Worm (Caenorhabditis elegans): Measurements from ENCODE around the gene Y41G9A.17.

Gene Y41G9A.17

DNA sequence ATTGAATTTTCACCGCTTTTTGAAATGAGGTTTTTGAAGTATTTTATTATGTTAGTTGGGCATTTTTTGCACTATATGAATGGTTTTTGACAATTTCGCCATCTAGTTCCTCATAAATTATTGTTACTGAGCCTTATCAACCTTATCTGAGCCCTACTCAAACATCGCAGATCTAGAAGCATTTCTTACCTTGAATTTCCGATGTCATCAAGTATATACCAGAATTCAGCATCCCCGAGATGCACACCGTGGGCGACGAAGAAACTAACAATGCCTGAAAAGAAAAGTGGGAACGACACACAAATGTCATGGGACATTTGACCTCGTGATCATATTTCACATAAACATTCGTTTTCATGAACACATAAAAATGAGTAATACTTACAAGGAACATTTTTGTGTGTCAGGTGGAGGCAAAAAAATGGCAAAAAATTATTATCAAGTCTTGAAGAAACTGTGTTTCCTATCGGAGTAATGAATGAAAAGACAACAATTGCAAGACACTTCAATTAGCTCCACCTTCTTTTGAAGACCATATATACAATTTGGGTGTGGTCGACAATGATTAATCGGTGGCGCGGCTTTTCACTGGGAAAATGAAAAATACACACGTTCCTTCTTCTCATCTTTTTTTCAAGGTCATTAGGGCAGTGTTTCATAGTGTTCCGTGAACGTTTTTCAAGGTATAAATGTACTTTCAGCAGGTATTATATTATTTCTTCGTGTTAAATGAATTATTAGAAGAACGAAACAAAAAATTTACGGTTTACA lies 27.1 kb downstream of the Y41G9A.17 start:
- no peak for TF ChIP-seq dao-5 (tag; optimal IDR thresholded peaks at IDR 0.05)
- no peak for TF ChIP-seq him-1 (tag; optimal IDR thresholded peaks at IDR 0.05)
- no peak for TF ChIP-seq W03F9.2 (tag; optimal IDR thresholded peaks at IDR 0.05)

DNA sequence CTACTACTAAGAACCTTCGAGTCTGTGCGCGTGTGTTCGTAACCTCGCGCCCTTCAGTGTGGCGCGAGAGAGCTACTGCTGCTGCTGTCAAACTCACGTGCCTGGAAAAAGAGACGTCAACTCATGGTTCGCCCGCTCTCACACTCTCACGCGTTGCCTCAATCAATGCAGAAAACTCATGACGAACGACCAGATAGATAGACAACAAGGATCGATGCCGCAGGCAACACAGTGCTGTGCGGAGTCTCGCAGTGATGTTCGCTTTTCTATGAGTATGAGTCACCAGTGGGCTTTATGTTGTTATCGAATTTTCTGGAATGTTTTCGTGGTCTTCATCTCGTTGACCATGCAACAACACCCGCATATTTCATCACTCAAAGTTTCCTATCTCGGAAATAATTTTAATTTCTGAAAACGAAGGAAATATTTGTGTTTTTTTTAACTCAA lies 28.0 kb downstream of the Y41G9A.17 start:
- no peak for TF ChIP-seq dao-5 (tag; optimal IDR thresholded peaks at IDR 0.05)
- peak; percentile 73 for TF ChIP-seq him-1 (tag; optimal IDR thresholded peaks at IDR 0.05)
- peak; percentile 53 for TF ChIP-seq W03F9.2 (tag; optimal IDR thresholded peaks at IDR 0.05)

DNA sequence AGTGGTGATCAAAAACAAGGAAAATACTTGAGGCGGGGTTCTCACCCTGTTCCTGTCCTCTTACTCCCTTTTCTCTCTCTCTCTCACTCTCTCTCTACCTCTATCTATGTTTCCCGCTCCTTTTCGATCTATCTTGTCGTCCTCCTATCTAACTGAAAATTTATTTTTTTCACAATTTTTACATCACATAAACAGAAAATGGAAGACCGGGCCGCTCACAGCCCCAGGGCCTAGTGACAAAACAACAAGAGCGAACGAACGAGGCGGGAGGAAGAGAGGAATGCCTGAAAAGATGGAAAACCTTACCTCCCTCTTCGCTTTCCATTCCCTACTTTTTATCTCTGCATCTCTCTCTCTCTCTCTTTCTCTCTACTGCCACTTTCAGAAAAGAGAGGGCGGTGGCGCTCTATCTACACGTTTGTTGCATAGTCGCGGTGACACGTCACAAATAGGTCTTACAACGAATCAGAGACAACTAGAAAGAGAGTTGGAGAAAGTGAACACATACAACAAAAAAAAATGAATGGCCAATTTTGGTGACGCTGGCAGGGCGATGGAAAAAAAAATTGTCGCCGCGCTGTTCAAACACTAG lies 28.7 kb downstream of the Y41G9A.17 start:
- TF ChIP-seq W03F9.2 (tag; optimal IDR thresholded peaks at IDR 0.05) = no peak
- no peak for TF ChIP-seq dao-5 (tag; optimal IDR thresholded peaks at IDR 0.05)
- no peak for TF ChIP-seq him-1 (tag; optimal IDR thresholded peaks at IDR 0.05)

DNA sequence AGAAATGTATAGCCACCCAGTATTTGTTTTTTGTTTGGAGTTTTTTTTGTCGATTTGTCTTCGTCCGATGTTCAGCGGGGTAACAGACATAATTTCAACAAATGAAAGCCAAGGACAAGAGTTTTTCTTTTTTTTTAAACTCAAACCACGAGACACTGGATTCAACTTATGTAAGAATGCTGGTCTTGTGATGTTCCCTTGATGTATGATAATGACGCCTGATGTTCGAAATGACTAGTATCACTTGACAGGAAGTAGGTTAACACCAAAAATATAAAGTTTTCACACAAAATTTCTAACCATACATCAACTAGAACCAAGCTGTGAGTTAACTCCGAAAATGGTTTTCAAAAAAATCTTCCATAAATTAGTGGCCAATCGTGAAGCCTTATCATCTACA lies 29.3 kb downstream of the Y41G9A.17 start:
- TF ChIP-seq dao-5 (tag; optimal IDR thresholded peaks at IDR 0.05) (no peak), W03F9.2 (tag; optimal IDR thresholded peaks at IDR 0.05) (no peak), him-1 (tag; optimal IDR thresholded peaks at IDR 0.05) (no peak)

DNA sequence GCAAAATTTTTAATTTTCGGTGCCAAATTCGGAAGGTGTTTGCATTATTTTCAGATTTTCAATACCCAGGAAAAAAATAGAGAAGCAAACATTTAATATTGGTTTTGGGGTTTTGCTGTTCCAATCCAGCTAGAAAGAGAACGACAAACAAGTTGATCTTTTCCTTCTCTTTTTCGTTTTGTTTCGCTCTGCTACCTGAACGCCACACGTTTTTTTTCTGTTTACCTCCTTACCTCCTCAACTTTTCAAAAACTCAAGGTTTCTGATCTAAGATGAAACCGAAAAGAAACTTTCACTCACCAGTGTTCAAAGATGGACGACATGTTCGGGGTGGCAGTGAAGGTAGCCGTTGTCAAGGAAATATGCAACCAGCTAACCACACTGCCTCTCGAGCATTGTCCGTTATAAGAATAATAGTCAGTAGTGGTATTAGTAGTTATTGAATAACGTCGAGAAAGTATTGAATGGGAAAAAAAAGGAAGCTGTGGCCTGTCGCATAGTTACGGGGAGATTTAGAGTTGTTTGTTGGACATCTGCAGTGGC lies 30.0 kb downstream of the Y41G9A.17 start:
- TF ChIP-seq dao-5 (tag; optimal IDR thresholded peaks at IDR 0.05) = no peak
- TF ChIP-seq W03F9.2 (tag; optimal IDR thresholded peaks at IDR 0.05) = no peak

DNA sequence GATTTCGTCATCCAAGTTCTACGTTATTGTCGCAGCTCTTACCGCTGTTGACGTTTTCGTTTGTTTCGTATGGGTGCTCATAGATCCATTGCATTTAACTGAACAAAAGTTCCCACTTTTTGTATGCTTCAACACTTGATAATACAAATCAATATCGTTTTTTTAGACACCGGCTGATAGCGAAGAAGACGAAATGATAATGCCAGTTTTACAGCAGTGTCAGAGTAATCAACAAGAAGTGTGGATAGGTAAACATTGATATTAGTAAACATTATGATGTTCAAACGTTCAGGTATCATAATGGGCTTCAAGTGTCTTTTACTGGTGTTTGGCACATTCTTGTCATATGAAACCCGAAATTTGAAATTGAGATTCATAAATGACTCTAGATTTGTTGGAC lies 33.3 kb downstream of the Y41G9A.17 start:
- TF ChIP-seq W03F9.2 (tag; optimal IDR thresholded peaks at IDR 0.05) = no peak
- no peak for TF ChIP-seq dao-5 (tag; optimal IDR thresholded peaks at IDR 0.05)
- no peak for TF ChIP-seq him-1 (tag; optimal IDR thresholded peaks at IDR 0.05)

DNA sequence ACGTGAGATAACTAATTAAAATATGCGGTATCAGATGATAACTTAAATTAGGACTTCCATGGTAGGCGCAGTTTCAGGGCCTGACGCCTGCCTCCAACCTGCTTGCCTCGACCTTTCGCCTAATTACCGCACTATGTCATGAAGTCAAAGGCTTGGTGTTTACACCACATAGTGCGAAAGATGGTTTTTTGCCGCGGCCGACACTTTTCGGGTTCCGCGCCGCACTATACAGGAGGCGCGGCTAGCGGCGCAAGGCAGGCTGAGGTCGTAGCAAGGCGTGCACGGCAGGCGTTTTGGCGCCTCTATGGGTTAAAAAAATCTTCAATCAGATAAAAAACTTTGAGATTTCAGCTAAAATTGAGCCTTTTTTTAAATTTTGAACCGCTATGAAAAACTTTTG lies 38.8 kb downstream of the Y41G9A.17 start:
- TF ChIP-seq W03F9.2 (tag; optimal IDR thresholded peaks at IDR 0.05) = no peak
- TF ChIP-seq him-1 (tag; optimal IDR thresholded peaks at IDR 0.05) = no peak
- TF ChIP-seq dao-5 (tag; optimal IDR thresholded peaks at IDR 0.05) = no peak

DNA sequence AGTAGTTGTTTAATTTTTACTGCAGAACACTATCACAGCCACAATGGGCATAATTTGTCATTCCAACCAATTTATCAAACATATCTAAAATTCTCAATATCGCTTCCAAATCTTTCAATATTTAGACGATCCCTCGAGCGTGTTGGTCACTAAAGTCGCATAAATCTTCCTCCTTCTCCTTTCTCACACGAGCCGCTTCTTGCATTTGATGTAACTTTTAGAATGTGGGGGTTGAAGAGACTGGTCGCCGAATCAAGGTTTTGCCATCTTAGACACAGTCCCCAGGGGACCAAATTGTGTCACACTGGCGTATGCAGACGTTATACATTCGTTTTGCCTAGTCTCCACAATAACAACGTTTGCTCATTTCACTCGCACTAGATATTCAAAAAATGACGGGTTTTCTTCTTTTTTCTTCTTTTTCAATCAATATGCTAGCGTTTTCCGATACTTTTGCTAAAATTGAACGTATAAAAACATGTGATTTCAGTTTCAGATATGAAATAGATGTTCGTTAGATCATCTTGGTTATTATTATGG lies 42.0 kb downstream of the Y41G9A.17 start, which contains the start of gene gbb-1:
gbb-1 (plus strand) TSS at position 490 of the 540 bp plus-strand sequence.
- no peak for TF ChIP-seq him-1 (tag; optimal IDR thresholded peaks at IDR 0.05)
- TF ChIP-seq dao-5 (tag; optimal IDR thresholded peaks at IDR 0.05) = no peak
- no peak for TF ChIP-seq W03F9.2 (tag; optimal IDR thresholded peaks at IDR 0.05)

DNA sequence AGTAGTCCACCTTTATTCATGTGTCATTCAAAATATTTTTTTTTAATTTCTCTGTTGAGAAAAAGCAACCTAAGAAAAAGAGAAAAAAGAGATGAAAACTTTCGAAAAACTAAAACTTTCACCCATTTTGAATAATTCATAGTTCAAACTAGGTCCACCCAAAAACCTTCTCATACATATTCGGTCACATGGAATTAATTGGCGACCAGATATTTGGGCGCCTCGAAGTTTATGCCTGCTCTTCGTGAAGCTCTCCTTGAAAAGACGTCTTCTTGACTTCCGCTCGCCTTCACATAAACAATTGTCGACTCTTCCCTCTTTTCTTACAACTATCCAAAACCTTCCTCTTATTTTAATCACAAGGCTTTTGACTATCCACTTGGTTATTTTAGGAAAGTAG lies 43.9 kb downstream of the Y41G9A.17 start:
- TF ChIP-seq him-1 (tag; optimal IDR thresholded peaks at IDR 0.05) = no peak
- TF ChIP-seq dao-5 (tag; optimal IDR thresholded peaks at IDR 0.05) = no peak
- TF ChIP-seq W03F9.2 (tag; optimal IDR thresholded peaks at IDR 0.05) = no peak

DNA sequence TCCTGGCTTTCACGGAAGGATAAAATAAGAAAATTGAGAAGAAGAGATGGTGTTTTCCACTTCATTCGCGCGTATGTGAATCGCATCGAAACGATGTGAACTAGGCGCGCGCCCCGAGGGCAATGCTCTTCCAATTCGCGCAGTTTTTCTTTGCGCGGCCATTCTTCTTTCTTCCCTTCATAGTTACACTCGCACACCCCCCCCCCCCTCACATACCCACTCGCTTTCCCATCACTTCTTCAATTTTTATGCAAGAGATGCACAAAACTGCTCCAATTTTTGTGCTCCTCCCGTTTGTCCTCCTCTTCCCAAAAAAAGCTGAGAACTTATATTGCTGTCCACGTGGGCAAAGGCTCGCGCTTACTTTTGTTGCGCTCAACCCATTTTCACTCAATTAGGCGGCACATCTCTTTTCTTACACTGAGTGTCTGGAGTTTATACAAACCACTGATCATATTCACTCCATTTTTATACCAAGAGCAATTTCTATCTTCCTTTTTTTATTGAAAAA lies 46.0 kb downstream of the Y41G9A.17 start:
- no peak for TF ChIP-seq W03F9.2 (tag; optimal IDR thresholded peaks at IDR 0.05)
- TF ChIP-seq him-1 (tag; optimal IDR thresholded peaks at IDR 0.05) = no peak
- no peak for TF ChIP-seq dao-5 (tag; optimal IDR thresholded peaks at IDR 0.05)

DNA sequence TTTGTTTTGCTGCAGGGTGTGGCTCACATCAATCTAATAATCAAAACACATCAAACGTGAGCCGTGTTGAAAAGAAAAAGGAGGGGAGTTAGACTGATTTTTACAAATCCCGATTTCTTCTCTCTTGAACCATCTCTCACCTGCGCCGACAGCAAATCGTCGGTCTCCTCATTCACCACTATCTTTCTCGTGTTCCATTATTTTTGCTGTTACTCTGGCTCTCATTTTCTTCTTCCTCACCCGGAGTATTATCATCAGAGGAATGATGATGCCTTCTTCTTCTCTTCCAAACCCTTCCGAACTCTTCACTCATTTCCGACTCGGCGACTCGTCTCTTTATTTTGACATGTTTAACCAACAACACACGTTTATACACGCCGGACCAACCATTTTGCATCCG lies 49.3 kb downstream of the Y41G9A.17 start:
- TF ChIP-seq him-1 (tag; optimal IDR thresholded peaks at IDR 0.05) = no peak
- no peak for TF ChIP-seq dao-5 (tag; optimal IDR thresholded peaks at IDR 0.05)
- no peak for TF ChIP-seq W03F9.2 (tag; optimal IDR thresholded peaks at IDR 0.05)

DNA sequence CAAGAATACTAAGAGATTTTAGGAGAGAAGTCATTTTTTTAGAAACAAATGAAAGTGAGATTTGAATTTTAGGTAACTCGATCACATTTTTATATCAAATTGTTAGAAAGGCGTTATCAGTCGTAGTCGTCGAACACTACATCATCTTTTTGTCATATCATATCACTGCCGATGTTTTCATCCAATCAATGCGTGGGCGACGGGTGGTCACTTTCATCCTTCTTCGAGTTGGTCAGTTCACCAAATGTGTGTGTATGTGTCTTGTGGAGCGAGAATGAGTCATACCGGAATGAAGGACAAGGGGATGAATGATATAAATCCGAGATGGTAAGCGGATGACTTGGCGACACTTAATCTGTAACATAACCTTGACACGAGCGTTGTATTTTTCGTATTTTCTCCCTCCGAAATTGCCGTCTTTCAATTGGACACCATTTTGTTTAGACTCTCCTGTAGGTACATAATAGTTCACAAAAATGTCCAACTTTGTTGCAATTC lies 53.0 kb downstream of the Y41G9A.17 start, which contains the start of the genes Y41G9A.10 and Y41G9A.5:
Y41G9A.10 (minus strand) TSS at position 51 of the 498 bp plus-strand sequence.
Y41G9A.5 (plus strand) TSS at position 160 of the 498 bp plus-strand sequence.
- TF ChIP-seq dao-5 (tag; optimal IDR thresholded peaks at IDR 0.05) (no peak), W03F9.2 (tag; optimal IDR thresholded peaks at IDR 0.05) (no peak), him-1 (tag; optimal IDR thresholded peaks at IDR 0.05) (no peak)
